Fruit fly (Drosophila melanogaster): Measurements from ENCODE around the gene CG7611.
A peak's percentile ranks its signal among the peaks of the same experiment; 100 is the strongest.

Gene CG7611

dm6 chr3L:21509488-21510122, 13.4 kb upstream of the CG7611 start (continued):
- TF ChIP-seq eg (GFP tag; IDR thresholded peaks at IDR 0.05) (no peak; the same call in 2 of the 3 replicates), CG6276 (GFP tag; optimal IDR thresholded peaks at IDR 0.05) (peak; percentile 64), CG1621 (tag; optimal IDR thresholded peaks at IDR 0.05) (no peak), svp (GFP tag) (no peak), Sox15 (GFP tag; optimal IDR thresholded peaks at IDR 0.05) (peak; percentile 27), CG11902 (GFP tag; optimal IDR thresholded peaks at IDR 0.05) (no peak), Smox (GFP tag; optimal IDR thresholded peaks at IDR 0.05) (peak; percentile 64), CG3919 (GFP tag; optimal IDR thresholded peaks at IDR 0.05) (peak; percentile 77), CG15336 (GFP tag; IDR thresholded peaks at IDR 0.05) (peak; percentile 68; the same call in 1 of the 2 replicates), fd59A (GFP tag; optimal IDR thresholded peaks at IDR 0.05) (peak; percentile 17), Ets96B (tag; optimal IDR thresholded peaks at IDR 0.05) (peak; percentile 51), Gug (GFP tag; IDR thresholded peaks at IDR 0.05) (no peak), ss (GFP tag; optimal IDR thresholded peaks at IDR 0.05) (peak; percentile 0 to 27), CG9139 (GFP tag; optimal IDR thresholded peaks at IDR 0.05) (no peak), CG16779 (tag; optimal IDR thresholded peaks at IDR 0.05) (no peak), Hr4 (GFP tag; optimal IDR thresholded peaks at IDR 0.05) (peak; percentile 78), CG6854 (GFP tag; optimal IDR thresholded peaks at IDR 0.05) (no peak), pdm3 (GFP tag; optimal IDR thresholded peaks at IDR 0.05) (peak; percentile 70), Met (GFP tag; optimal IDR thresholded peaks at IDR 0.05) (peak; percentile 66)

dm6 chr3L:21515823-21516715, 6.9 kb upstream of the CG7611 start, which contains the start of the genes SAK and Cdk12:
SAK (minus strand) TSS chr3L:21515887.
Cdk12 (plus strand) TSS chr3L:21516306.
- peak; percentile 78 for TF ChIP-seq CG10669 (GFP tag; optimal IDR thresholded peaks at IDR 0.05)
- peak; percentile 77 for TF ChIP-seq Met (GFP tag; optimal IDR thresholded peaks at IDR 0.05)
- peak; percentile 59 for TF ChIP-seq CG6854 (GFP tag; optimal IDR thresholded peaks at IDR 0.05)
- TF ChIP-seq CG7368 (GFP tag; optimal IDR thresholded peaks at IDR 0.05) = peak; percentile 75
- peak; percentile 86 for TF ChIP-seq acj6 (GFP tag; optimal IDR thresholded peaks at IDR 0.05)
- TF ChIP-seq salr (GFP tag; optimal IDR thresholded peaks at IDR 0.05) = peak; percentile 26 to 84
- TF ChIP-seq CG15336 (GFP tag; IDR thresholded peaks at IDR 0.05) = peak; percentile 75
- no peak for TF ChIP-seq Hr38 (GFP tag; optimal IDR thresholded peaks at IDR 0.05)
- peak; percentile 83 for TF ChIP-seq achi (GFP tag; optimal IDR thresholded peaks at IDR 0.05)
- peak; percentile 69 for TF ChIP-seq Blimp-1 (GFP tag; optimal IDR thresholded peaks at IDR 0.05)
- peak; percentile 79 for TF ChIP-seq CG6163 (GFP tag; IDR thresholded peaks at IDR 0.05)
- TF ChIP-seq dac (GFP tag; optimal IDR thresholded peaks at IDR 0.05) = peak; percentile 66
- peak; percentile 67 for TF ChIP-seq spab (GFP tag; optimal IDR thresholded peaks at IDR 0.05)
- TF ChIP-seq CG3032 (tag; optimal IDR thresholded peaks at IDR 0.05) = peak; percentile 84
- peak; percentile 88 for TF ChIP-seq OdsH (GFP tag; optimal IDR thresholded peaks at IDR 0.05)
- TF ChIP-seq CG6808 (GFP tag; optimal IDR thresholded peaks at IDR 0.05) = peak; percentile 70
- TF ChIP-seq CG11294 (GFP tag; IDR thresholded peaks at IDR 0.05) = peak; percentile 76
- TF ChIP-seq fd85E (GFP tag; optimal IDR thresholded peaks at IDR 0.05) = peak; percentile 9
- TF ChIP-seq CG16779 (tag; optimal IDR thresholded peaks at IDR 0.05) = no peak
- TF ChIP-seq CG31627 (GFP tag; optimal IDR thresholded peaks at IDR 0.05) = peak; percentile 72
- peak; percentile 64 for TF ChIP-seq Gug (GFP tag; IDR thresholded peaks at IDR 0.05)
- peak; percentile 60 for TF ChIP-seq fkh (GFP tag; optimal IDR thresholded peaks at IDR 0.05)
- TF ChIP-seq CG1621 (tag; optimal IDR thresholded peaks at IDR 0.05) = peak; percentile 35
- TF ChIP-seq Lpt (GFP tag; optimal IDR thresholded peaks at IDR 0.05) = peak; percentile 77
- peak; percentile 82 for TF ChIP-seq esn (GFP tag; optimal IDR thresholded peaks at IDR 0.05)
- TF ChIP-seq Hr4 (GFP tag; optimal IDR thresholded peaks at IDR 0.05) = peak; percentile 77
- TF ChIP-seq CG3919 (GFP tag; optimal IDR thresholded peaks at IDR 0.05) = peak; percentile 85
- peak; percentile 92 for TF ChIP-seq Eip78C (GFP tag)
- peak; percentile 67 for TF ChIP-seq lz (GFP tag; optimal IDR thresholded peaks at IDR 0.05)
- peak; percentile 84 for TF ChIP-seq CG11902 (GFP tag; optimal IDR thresholded peaks at IDR 0.05)
- peak; percentile 70 for TF ChIP-seq Ets21C (GFP tag; optimal IDR thresholded peaks at IDR 0.05)
- TF ChIP-seq dsx (GFP tag; optimal IDR thresholded peaks at IDR 0.05; ENCODE audit: poor library complexity, severe bottlenecking) = peak; percentile 77
- TF ChIP-seq CG10631 (GFP tag; optimal IDR thresholded peaks at IDR 0.05) = peak; percentile 90
- TF ChIP-seq net (GFP tag; optimal IDR thresholded peaks at IDR 0.05) = peak; percentile 80
- peak; percentile 79 for TF ChIP-seq pdm3 (GFP tag; optimal IDR thresholded peaks at IDR 0.05)
- no peak for TF ChIP-seq CG6276 (GFP tag; optimal IDR thresholded peaks at IDR 0.05)
- TF ChIP-seq Sox15 (GFP tag; optimal IDR thresholded peaks at IDR 0.05) = peak; percentile 80
- peak; percentile 71 for TF ChIP-seq CG6792 (GFP tag; optimal IDR thresholded peaks at IDR 0.05)
